Worm (Caenorhabditis elegans) whole organism, young adult: ENCODE measurements around the gene lec-1.

ENCODE experiments used
- C06A6.2 ChIP-seq: fragments of 200-800 bp; sonication (Bioruptor generic); conservative IDR thresholded peaks from 2 replicates; pipeline ENCODE4 v1.3.6; 2022; ENCODE audit warnings: missing genetic modification characterization, missing compliant biosample characterization
- C17E4.6 ChIP-seq: fragments of 200-800 bp; sonication (Bioruptor generic); IDR thresholded peaks from 2 replicates; pipeline ENCODE4 v1.3.6; 2022; ENCODE audit warnings: missing genetic modification reagents, missing genetic modification characterization, missing compliant biosample characterization
- F10E7.11 ChIP-seq: sonication (generic microtip); optimal IDR thresholded peaks from 2 replicates; lab custom pipeline; 2017; ENCODE audit warnings: mild to moderate bottlenecking, missing genetic modification characterization, moderate library complexity, missing compliant biosample characterization
- F22D6.2 ChIP-seq: sonication (generic microtip); optimal IDR thresholded peaks from 2 replicates; lab custom pipeline; 2016; ENCODE audit warnings: mild to moderate bottlenecking, missing genetic modification characterization, missing compliant biosample characterization
- F57A8.1 ChIP-seq: fragments of 200-800 bp; sonication (Bioruptor generic); optimal IDR thresholded peaks from 2 replicates; lab custom pipeline; 2018; ENCODE audit warnings: mild to moderate bottlenecking, missing genetic modification characterization, moderate library complexity, missing compliant biosample characterization
- K11D2.4 ChIP-seq: fragments of 200-800 bp; sonication (Bioruptor generic); IDR thresholded peaks from 2 replicates; pipeline ENCODE4 v1.3.6; 2022; ENCODE audit warnings: missing genetic modification reagents, missing genetic modification characterization, missing compliant biosample characterization
- K12H6.12 ChIP-seq: fragments of 200-800 bp; sonication (Bioruptor generic); optimal IDR thresholded peaks from 2 replicates; lab custom pipeline; 2018; ENCODE audit warnings: mild to moderate bottlenecking, missing genetic modification characterization, missing compliant biosample characterization
- Y67H2A.10 ChIP-seq: fragments of 200-800 bp; sonication (Bioruptor generic); conservative IDR thresholded peaks from 2 replicates; pipeline ENCODE4 v1.3.6; 2022; ENCODE audit warnings: missing genetic modification reagents, missing genetic modification characterization, missing compliant biosample characterization
- Y95B8A.8 ChIP-seq: fragments of 200-800 bp; sonication (Bioruptor generic); IDR thresholded peaks from 2 replicates; pipeline ENCODE4 v1.3.6; 2022; ENCODE audit warnings: missing genetic modification reagents, missing genetic modification characterization, missing compliant biosample characterization
- atf-7 ChIP-seq: sonication (generic microtip); optimal IDR thresholded peaks from 2 replicates; lab custom pipeline; 2017; ENCODE audit warnings: mild to moderate bottlenecking, missing genetic modification characterization, missing compliant biosample characterization
- attf-3 ChIP-seq: fragments of 200-800 bp; sonication (Bioruptor generic); conservative IDR thresholded peaks from 2 replicates; pipeline ENCODE4 v1.3.6; 2022; ENCODE audit warnings: missing genetic modification reagents, missing genetic modification characterization, missing compliant biosample characterization
- attf-5 ChIP-seq: fragments of 200-800 bp; sonication (Bioruptor generic); optimal IDR thresholded peaks from 2 replicates; lab custom pipeline; 2018; ENCODE audit warnings: mild to moderate bottlenecking, missing genetic modification characterization, missing compliant biosample characterization
- bed-2 ChIP-seq: fragments of 200-800 bp; sonication (Bioruptor generic); IDR thresholded peaks from 2 replicates; pipeline ENCODE4 v1.3.6; 2022; ENCODE audit warnings: missing genetic modification reagents, missing genetic modification characterization, missing compliant biosample characterization
- ccch-3 ChIP-seq: fragments of 200-800 bp; sonication (Bioruptor generic); optimal IDR thresholded peaks from 2 replicates; lab custom pipeline; 2018; ENCODE audit warnings: mild to moderate bottlenecking, missing genetic modification characterization, missing compliant biosample characterization
- ceh-27 ChIP-seq: fragments of 200-800 bp; sonication (Bioruptor generic); optimal IDR thresholded peaks from 2 replicates; lab custom pipeline; 2018; ENCODE audit warnings: mild to moderate bottlenecking, missing genetic modification characterization, moderate library complexity, missing compliant biosample characterization
- ceh-91 ChIP-seq: fragments of 200-800 bp; sonication (Bioruptor generic); IDR thresholded peaks from 2 replicates; pipeline ENCODE4 v1.3.6; 2022; ENCODE audit warnings: missing genetic modification reagents, missing genetic modification characterization, missing compliant biosample characterization
- dox-1 ChIP-seq: fragments of 200-800 bp; sonication (Bioruptor generic); IDR thresholded peaks from 2 replicates; pipeline ENCODE4 v1.3.6; 2022; ENCODE audit warnings: missing genetic modification reagents, missing genetic modification characterization, missing compliant biosample characterization
- egl-44 ChIP-seq: fragments of 200-800 bp; sonication (Bioruptor generic); IDR thresholded peaks from 2 replicates; pipeline ENCODE4 v1.3.6; 2022; ENCODE audit warnings: missing genetic modification reagents, missing genetic modification characterization, missing compliant biosample characterization
- ekl-4 ChIP-seq: fragments of 200-800 bp; sonication (Bioruptor generic); IDR thresholded peaks from 2 replicates; pipeline ENCODE4 v1.3.6; 2022; ENCODE audit warnings: missing genetic modification reagents, missing genetic modification characterization, missing compliant biosample characterization
- ets-4 ChIP-seq: fragments of 200-800 bp; sonication (Bioruptor generic); optimal IDR thresholded peaks from 2 replicates; lab custom pipeline; 2018; ENCODE audit warnings: mild to moderate bottlenecking, missing genetic modification characterization, missing compliant biosample characterization
- him-1 ChIP-seq: sonication (generic microtip); optimal IDR thresholded peaks from 2 replicates; lab custom pipeline; 2016; ENCODE audit warnings: missing genotype, missing genetic modification reagents, missing genetic modification characterization, missing compliant biosample characterization
- hrde-1 ChIP-seq: sonication (generic microtip); optimal IDR thresholded peaks from 2 replicates; lab custom pipeline; 2016; ENCODE audit warnings: missing genetic modification characterization, mild to moderate bottlenecking, missing compliant biosample characterization, moderate library complexity, missing genotype, missing genetic modification reagents, borderline replicate concordance
- hsf-1 ChIP-seq: fragments of 200-800 bp; sonication (Bioruptor generic); IDR thresholded peaks from 2 replicates; pipeline ENCODE4 v1.3.6; 2022; ENCODE audit warnings: missing genetic modification reagents, missing genetic modification characterization, missing compliant biosample characterization
- lin-35 ChIP-seq, 3 experiments: fragments of 150-350 bp in 2 of 3; sonication (generic microtip) in 1 of 3; optimal IDR thresholded peaks; 2 replicates each; lab custom pipeline; 2014 to 2018; ENCODE audit warnings: missing biosample characterization in 3 of 3, missing genetic modification characterization in 3 of 3, missing genetic modification reagents in 3 of 3
- lin-54 ChIP-seq: fragments of 200-800 bp; sonication (Bioruptor generic); optimal IDR thresholded peaks from 2 replicates; lab custom pipeline; 2018; ENCODE audit warnings: mild to moderate bottlenecking, missing genetic modification characterization, missing compliant biosample characterization
- lsl-1 ChIP-seq: fragments of 200-800 bp; sonication (Bioruptor generic); optimal IDR thresholded peaks from 2 replicates; lab custom pipeline; 2018; ENCODE audit warnings: mild to moderate bottlenecking, missing genetic modification characterization, moderate library complexity, missing compliant biosample characterization
- lsy-27 ChIP-seq: sonication (generic microtip); optimal IDR thresholded peaks from 2 replicates; lab custom pipeline; 2017; ENCODE audit warnings: missing genetic modification characterization, mild to moderate bottlenecking, missing compliant biosample characterization, antibody characterized with exemption, missing genotype, borderline replicate concordance; ENCODE audit not compliant: insufficient read depth
- madf-10 ChIP-seq: sonication (generic microtip); optimal IDR thresholded peaks from 2 replicates; lab custom pipeline; 2016; ENCODE audit warnings: mild to moderate bottlenecking, missing genetic modification characterization, missing compliant biosample characterization
- madf-3 ChIP-seq: fragments of 200-800 bp; sonication (Bioruptor generic); IDR thresholded peaks from 2 replicates; pipeline ENCODE4 v1.3.6; 2022; ENCODE audit warnings: missing genetic modification reagents, missing genetic modification characterization, missing compliant biosample characterization
- nfyb-1 ChIP-seq: fragments of 200-800 bp; sonication (Bioruptor generic); IDR thresholded peaks from 2 replicates; pipeline ENCODE4 v1.3.6; 2022; ENCODE audit warnings: missing genetic modification reagents, missing genetic modification characterization, missing compliant biosample characterization
- nhr-27 ChIP-seq: fragments of 200-800 bp; sonication (Bioruptor generic); optimal IDR thresholded peaks from 2 replicates; lab custom pipeline; 2018; ENCODE audit warnings: mild to moderate bottlenecking, missing genetic modification characterization, moderate library complexity, missing compliant biosample characterization
- nhr-80 ChIP-seq: sonication (generic microtip); optimal IDR thresholded peaks from 2 replicates; lab custom pipeline; 2016; ENCODE audit warnings: missing genetic modification characterization, missing compliant biosample characterization
- nhr-90 ChIP-seq: sonication (generic microtip); optimal IDR thresholded peaks from 2 replicates; lab custom pipeline; 2016; ENCODE audit warnings: missing genotype, mild to moderate bottlenecking, missing genetic modification characterization, missing compliant biosample characterization
- rec-8 ChIP-seq, 2 experiments: sonication (generic microtip); optimal IDR thresholded peaks; 2 replicates each; lab custom pipeline; 2016; ENCODE audit warnings: mild to moderate bottlenecking in 2 of 2, missing genetic modification characterization in 2 of 2, missing genetic modification reagents in 2 of 2, missing genotype in 2 of 2, missing biosample characterization in 1 of 2, missing compliant biosample characterization in 1 of 2, moderate library complexity in 1 of 2
- repo-1 ChIP-seq: sonication (generic microtip); optimal IDR thresholded peaks from 2 replicates; lab custom pipeline; 2017; ENCODE audit warnings: mild to moderate bottlenecking, missing genetic modification characterization, missing compliant biosample characterization
- sdz-38 ChIP-seq: sonication (generic microtip); optimal IDR thresholded peaks from 2 replicates; lab custom pipeline; 2016; ENCODE audit warnings: missing genotype, missing genetic modification characterization, missing compliant biosample characterization
- snpc-3.4 ChIP-seq: sonication (generic microtip); optimal IDR thresholded peaks from 2 replicates; lab custom pipeline; 2017; ENCODE audit warnings: missing genetic modification characterization, mild to moderate bottlenecking, missing compliant biosample characterization, antibody characterized with exemption, moderate library complexity, missing genotype, missing genetic modification reagents
- snpc-4 ChIP-seq, 5 experiments: fragments of 150-350 bp in 1 of 5; sonication (generic microtip) in 4 of 5; optimal IDR thresholded peaks; 2 replicates each; lab custom pipeline; 2014 to 2018; ENCODE audit warnings: missing genetic modification characterization in 5 of 5, missing biosample characterization in 3 of 5, antibody characterized with exemption in 2 of 5, mild to moderate bottlenecking in 2 of 5, missing compliant biosample characterization in 2 of 5, missing genotype in 2 of 5, moderate library complexity in 2 of 5, missing genetic modification reagents in 1 of 5
- somi-1 ChIP-seq: fragments of 200-800 bp; sonication (Bioruptor generic); optimal IDR thresholded peaks from 2 replicates; lab custom pipeline; 2018; ENCODE audit warnings: mild to moderate bottlenecking, missing genetic modification characterization, missing compliant biosample characterization
- sptf-2 ChIP-seq: fragments of 200-800 bp; sonication (Bioruptor generic); optimal IDR thresholded peaks from 2 replicates; lab custom pipeline; 2018; ENCODE audit warnings: mild to moderate bottlenecking, missing genetic modification characterization, missing compliant biosample characterization
- tbx-9 ChIP-seq: sonication (generic microtip); optimal IDR thresholded peaks from 2 replicates; lab custom pipeline; 2016; ENCODE audit warnings: borderline replicate concordance, missing genetic modification characterization, inconsistent platforms, missing compliant biosample characterization
- tlf-1 ChIP-seq: fragments of 200-800 bp; sonication (Bioruptor generic); optimal IDR thresholded peaks from 2 replicates; lab custom pipeline; 2018; ENCODE audit warnings: mild to moderate bottlenecking, missing genetic modification characterization, missing compliant biosample characterization
- unc-130 ChIP-seq: sonication (generic microtip); optimal IDR thresholded peaks from 2 replicates; lab custom pipeline; 2016; ENCODE audit warnings: missing genetic modification reagents, missing genetic modification characterization, missing compliant biosample characterization
- xnd-1 ChIP-seq: sonication (generic microtip); optimal IDR thresholded peaks from 2 replicates; lab custom pipeline; 2016; ENCODE audit warnings: missing genotype, missing genetic modification reagents, missing genetic modification characterization, missing compliant biosample characterization
- ztf-26 ChIP-seq: sonication (generic microtip); optimal IDR thresholded peaks from 2 replicates; lab custom pipeline; 2017; ENCODE audit warnings: missing genetic modification characterization, missing compliant biosample characterization
- ztf-28 ChIP-seq: fragments of 200-800 bp; sonication (Bioruptor generic); IDR thresholded peaks from 2 replicates; pipeline ENCODE4 v1.3.6; 2022; ENCODE audit warnings: missing genetic modification reagents, missing genetic modification characterization, missing compliant biosample characterization

Gene lec-1

DNA sequence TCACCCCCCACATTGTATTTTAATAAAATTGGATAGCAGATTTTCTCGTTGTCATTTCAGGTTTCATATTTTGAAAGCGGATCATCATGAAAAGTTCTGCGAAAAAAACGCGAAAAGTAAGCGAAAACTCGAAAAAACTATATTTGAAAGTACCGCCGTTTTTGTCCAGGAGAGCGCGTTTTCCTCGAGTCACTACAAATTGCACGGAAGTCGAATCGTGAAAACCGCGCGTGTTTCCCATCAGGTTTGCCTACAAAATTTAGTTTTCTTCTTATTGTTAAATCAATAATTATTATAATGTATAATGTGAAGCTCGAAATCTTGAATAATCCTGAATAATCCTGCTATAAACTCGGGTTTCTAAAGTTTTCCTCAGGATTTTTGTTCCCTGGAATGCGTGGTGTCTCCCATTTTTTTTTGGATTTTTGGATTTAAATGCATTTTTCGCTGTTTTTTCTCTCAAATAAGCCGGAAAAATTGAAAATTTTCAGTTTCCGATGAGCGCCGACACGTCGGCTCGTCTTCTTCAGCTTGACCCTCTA, 4.4 kb downstream of the lec-1 start, which contains the start of gene btf-1:
btf-1 (plus strand) TSS at position 492 of the 542 bp plus-strand sequence.
- peak in 1 of 2 experiments; percentile 27 for TF ChIP-seq rec-8 (tag; optimal IDR thresholded peaks at IDR 0.05; lab: Kevin White, UChicago)
- peak; percentile 81 for TF ChIP-seq nfyb-1 (GFP tag; lab: Robert Waterston, UW)
- peak; percentile 82 for TF ChIP-seq dox-1 (GFP tag; lab: Robert Waterston, UW)
- peak; percentile 50 for TF ChIP-seq tlf-1 (GFP tag; lab: Kevin White, UChicago)
- TF ChIP-seq F10E7.11 (tag; lab: Kevin White, UChicago), result peak; percentile 72
- peak; percentile 76 for TF ChIP-seq hrde-1 (tag; lab: Kevin White, UChicago)
- no peak for TF ChIP-seq egl-44
- TF ChIP-seq nhr-90, result no peak
- TF ChIP-seq lin-54, result peak; percentile 92
- TF ChIP-seq repo-1 (tag; lab: Kevin White, UChicago), result peak; percentile 65
- peak; percentile 27 for TF ChIP-seq lsl-1
- TF ChIP-seq nhr-80, result no peak
- no peak for TF ChIP-seq him-1 (tag; lab: Kevin White, UChicago)
- peak; percentile 21 for TF ChIP-seq nhr-27 (tag; lab: Kevin White, UChicago)
- TF ChIP-seq F57A8.1 (GFP tag; lab: Kevin White, UChicago), result no peak
- TF ChIP-seq sptf-2, result no peak
- peak; percentile 54; the same call in 1 of the 2 replicates for TF ChIP-seq bed-2 (GFP tag; lab: Robert Waterston, UW)
- peak; percentile 69 for TF ChIP-seq attf-3 (GFP tag; lab: Robert Waterston, UW)
- peak; percentile 39 for TF ChIP-seq somi-1 (GFP tag; lab: Kevin White, UChicago)
- TF ChIP-seq ekl-4 (GFP tag; lab: Robert Waterston, UW), result peak; percentile 74
- TF ChIP-seq attf-5 (GFP tag; lab: Kevin White, UChicago), result peak; percentile 58
- peak; percentile 47 for TF ChIP-seq ceh-27 (GFP tag; lab: Kevin White, UChicago)
- TF ChIP-seq sdz-38, result no peak
- peak; percentile 62 for TF ChIP-seq ccch-3 (GFP tag; lab: Kevin White, UChicago)
- peak; percentile 55; the same call in 1 of the 2 replicates for TF ChIP-seq C06A6.2 (GFP tag; lab: Robert Waterston, UW)
- TF ChIP-seq K11D2.4, result peak; percentile 80
- TF ChIP-seq ztf-28 (GFP tag; lab: Robert Waterston, UW), result 0 out of 2 replicates have a peak, but pooled peaks have one; percentile 45
- TF ChIP-seq atf-7 (tag; lab: Kevin White, UChicago), result peak; percentile 24
- TF ChIP-seq ztf-26, result peak; percentile 11
- peak; percentile 30; the same call in 1 of the 2 replicates for TF ChIP-seq ceh-91 (GFP tag; lab: Robert Waterston, UW)
- peak in 1 of 3 experiments; percentile 86 for TF ChIP-seq lin-35 (GFP tag; optimal IDR thresholded peaks at IDR 0.05; lab: Kevin White, UChicago)
- peak; percentile 39 for TF ChIP-seq snpc-3.4
- TF ChIP-seq unc-130 (GFP tag; lab: Kevin White, UChicago), result peak; percentile 64
- TF ChIP-seq Y67H2A.10 (GFP tag; lab: Robert Waterston, UW), result 0 out of 2 replicates have a peak, but pooled peaks have one; percentile 29
- TF ChIP-seq snpc-4 (GFP tag; optimal IDR thresholded peaks at IDR 0.05; lab: Kevin White, UChicago), result no peak
- TF ChIP-seq snpc-4 (tag; optimal IDR thresholded peaks at IDR 0.05; lab: Kevin White, UChicago), result peak in 2 of 4 experiments; percentile 48 to 67
- TF ChIP-seq Y95B8A.8 (GFP tag; lab: Robert Waterston, UW), result 0 out of 2 replicates have a peak, but pooled peaks have one; percentile 19
- TF ChIP-seq madf-10 (tag; lab: Kevin White, UChicago), result peak; percentile 66
- TF ChIP-seq ets-4 (GFP tag; lab: Kevin White, UChicago), result no peak
- peak; percentile 20 for TF ChIP-seq lsy-27 (tag; lab: Kevin White, UChicago)
- no peak for TF ChIP-seq hsf-1 (GFP tag; lab: Robert Waterston, UW)
- 0 out of 2 replicates have a peak, but pooled peaks have one; percentile 46 for TF ChIP-seq C17E4.6 (GFP tag; lab: Robert Waterston, UW)
- no peak for TF ChIP-seq tbx-9
- peak; percentile 88 for TF ChIP-seq K12H6.12 (tag; lab: Kevin White, UChicago)
- no peak for TF ChIP-seq F22D6.2 (tag; lab: Kevin White, UChicago)
- no peak for TF ChIP-seq xnd-1 (tag; lab: Kevin White, UChicago)
- no peak for TF ChIP-seq madf-3 (GFP tag; lab: Robert Waterston, UW)
